Fruit fly (Drosophila melanogaster): Measurements from ENCODE around the gene FucT6.

The FucT6 gene

DNA sequence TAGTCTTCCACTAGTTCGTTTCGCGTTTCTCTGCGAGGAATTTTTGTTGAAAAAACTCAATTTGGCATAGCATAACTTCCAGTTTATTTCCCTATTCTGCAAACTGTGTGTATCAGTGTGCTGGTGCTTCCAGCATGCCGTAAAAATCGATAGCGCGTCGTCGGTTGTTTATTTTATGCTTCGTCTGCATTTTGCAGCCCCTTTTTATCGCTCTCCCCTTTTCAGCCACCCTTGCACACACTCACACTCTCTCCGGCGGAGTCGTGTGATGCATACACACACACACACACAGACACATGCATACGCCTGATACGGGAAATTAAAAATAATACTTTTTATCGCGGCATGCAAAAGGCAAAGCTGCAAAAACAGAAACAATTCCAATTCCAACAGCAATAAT is 30.3 kb downstream of the FucT6 start (continued):
- peak; percentile 67 for TF ChIP-seq Deaf1 (tag; optimal IDR thresholded peaks at IDR 0.05)
- no peak for TF ChIP-seq CG10321 (GFP tag; IDR thresholded peaks at IDR 0.05)
- no peak for TF ChIP-seq pzg (GFP tag; optimal IDR thresholded peaks at IDR 0.05)
- TF ChIP-seq org-1 (GFP tag; optimal IDR thresholded peaks at IDR 0.05), result no peak
- no peak for TF ChIP-seq CG3995 (GFP tag; optimal IDR thresholded peaks at IDR 0.05)
- TF ChIP-seq CG2712 (tag; optimal IDR thresholded peaks at IDR 0.05), result no peak
- peak; percentile 0 for TF ChIP-seq pros (GFP tag; optimal IDR thresholded peaks at IDR 0.05)
- no peak for TF ChIP-seq wek (GFP tag; optimal IDR thresholded peaks at IDR 0.05)
- peak; percentile 7; the same call in 1 of the 3 replicates for TF ChIP-seq ci (GFP tag; IDR thresholded peaks at IDR 0.05)
- TF ChIP-seq Fer3 (tag; optimal IDR thresholded peaks at IDR 0.05), result no peak
- no peak for TF ChIP-seq CG15696 (tag; optimal IDR thresholded peaks at IDR 0.05)
- TF ChIP-seq shn (GFP tag; optimal IDR thresholded peaks at IDR 0.05), result no peak
- no peak for TF ChIP-seq yki (optimal IDR thresholded peaks at IDR 0.05)
- no peak for TF ChIP-seq CG4282 (GFP tag; optimal IDR thresholded peaks at IDR 0.05)
- TF ChIP-seq trh (GFP tag; optimal IDR thresholded peaks at IDR 0.05), result no peak
- no peak for TF ChIP-seq C15 (GFP tag; IDR thresholded peaks at IDR 0.05)
- no peak for TF ChIP-seq Atf-2 (GFP tag; optimal IDR thresholded peaks at IDR 0.05)
- TF ChIP-seq CG10462 (GFP tag; optimal IDR thresholded peaks at IDR 0.05), result no peak
- no peak for TF ChIP-seq Mrtf (GFP tag; IDR thresholded peaks at IDR 0.05)
- TF ChIP-seq MBD-R2 (GFP tag; IDR thresholded peaks at IDR 0.05), result peak; percentile 26; the same call in 1 of the 2 replicates
- no peak for TF ChIP-seq CG16863 (GFP tag; optimal IDR thresholded peaks at IDR 0.05)
- no peak for TF ChIP-seq ken (GFP tag; IDR thresholded peaks at IDR 0.05)
- TF ChIP-seq Dip3 (GFP tag; optimal IDR thresholded peaks at IDR 0.05), result no peak
- no peak for TF ChIP-seq CG17612 (GFP tag; IDR thresholded peaks at IDR 0.05)
- no peak for TF ChIP-seq CG18599 (GFP tag; optimal IDR thresholded peaks at IDR 0.05)
- TF ChIP-seq cato (GFP tag; optimal IDR thresholded peaks at IDR 0.05; ENCODE audit: borderline replicate concordance), result no peak
- no peak for TF ChIP-seq Usf (GFP tag; optimal IDR thresholded peaks at IDR 0.05)
- TF ChIP-seq crol (GFP tag; IDR thresholded peaks at IDR 0.05), result no peak
- no peak for TF ChIP-seq CG6272 (GFP tag; IDR thresholded peaks at IDR 0.05)
- no peak for TF ChIP-seq grn (GFP tag; optimal IDR thresholded peaks at IDR 0.05)
- no peak for TF ChIP-seq CG13775 (GFP tag; optimal IDR thresholded peaks at IDR 0.05)
- TF ChIP-seq Sry-β (GFP tag; optimal IDR thresholded peaks at IDR 0.05), result no peak
- TF ChIP-seq CG1602 (GFP tag; optimal IDR thresholded peaks at IDR 0.05), result no peak
- no peak for TF ChIP-seq psq (GFP tag; optimal IDR thresholded peaks at IDR 0.05)
- TF ChIP-seq CG8765 (GFP tag; IDR thresholded peaks at IDR 0.05), result no peak
- no peak for TF ChIP-seq CG31224 (GFP tag; IDR thresholded peaks at IDR 0.05)
- TF ChIP-seq CG6175 (GFP tag; IDR thresholded peaks at IDR 0.05), result no peak
- no peak for TF ChIP-seq nmo (GFP tag; optimal IDR thresholded peaks at IDR 0.05)
- TF ChIP-seq CG4730 (GFP tag; IDR thresholded peaks at IDR 0.05), result no peak
- no peak for TF ChIP-seq zfh1 (GFP tag; IDR thresholded peaks at IDR 0.05)
- no peak for TF ChIP-seq CG14014 (GFP tag; IDR thresholded peaks at IDR 0.05)
- no peak for TF ChIP-seq zen2 (GFP tag; IDR thresholded peaks at IDR 0.05; ENCODE audit: partially characterized antibody)
- TF ChIP-seq CG32767 (GFP tag; IDR thresholded peaks at IDR 0.05), result no peak
- peak; percentile 83 for TF ChIP-seq cg (GFP tag; optimal IDR thresholded peaks at IDR 0.05)
- no peak for TF ChIP-seq CG17359 (tag; optimal IDR thresholded peaks at IDR 0.05)
- TF ChIP-seq CG10147 (GFP tag; optimal IDR thresholded peaks at IDR 0.05), result no peak
- TF ChIP-seq Aef1 (GFP tag; IDR thresholded peaks at IDR 0.05), result no peak

Data from whole organism, embryonic.